Worm (Caenorhabditis elegans) whole organism, L2 larva: ENCODE data around the gene tpk-1.

Experiments
- ZK546.5 ChIP-seq: sonication (generic microtip); optimal IDR thresholded peaks from 2 replicates; lab custom pipeline; 2017; ENCODE audit warnings: missing biosample characterization, missing genetic modification characterization
- aly-2 ChIP-seq: fragments of 150-350 bp; optimal IDR thresholded peaks from 2 replicates; lab custom pipeline; 2014; ENCODE audit warnings: missing biosample characterization, missing genetic modification characterization
- ama-1 ChIP-seq: fragments of 150-350 bp; optimal IDR thresholded peaks from 2 replicates; lab custom pipeline; 2018; ENCODE audit warnings: inconsistent platforms
- elt-3 ChIP-seq: sonication (generic microtip); optimal IDR thresholded peaks from 2 replicates; lab custom pipeline; 2017; ENCODE audit warnings: missing biosample characterization, missing genetic modification characterization
- lin-11 ChIP-seq: fragments of 150-350 bp; sonication (generic microtip); optimal IDR thresholded peaks from 2 replicates; lab custom pipeline; 2014; ENCODE audit warnings: missing biosample characterization, missing genetic modification characterization, inconsistent platforms, mixed read lengths
- lin-39 ChIP-seq: fragments of 150-350 bp; optimal IDR thresholded peaks from 2 replicates; lab custom pipeline; 2014; ENCODE audit warnings: missing biosample characterization, missing genetic modification reagents, missing genetic modification characterization
- mdl-1 ChIP-seq, 2 experiments: fragments of 150-350 bp in 1 of 2; sonication (generic microtip) in 1 of 2; optimal IDR thresholded peaks; 2 replicates each; lab custom pipeline; 2017; ENCODE audit warnings: missing biosample characterization in 2 of 2, missing genetic modification characterization in 2 of 2
- nhr-12 ChIP-seq: fragments of 150-350 bp; optimal IDR thresholded peaks from 2 replicates; lab custom pipeline; 2014; ENCODE audit warnings: missing biosample characterization, missing genetic modification characterization
- sma-3 ChIP-seq: sonication (generic microtip); optimal IDR thresholded peaks from 2 replicates; lab custom pipeline; 2016; ENCODE audit warnings: missing genetic modification reagents, missing genetic modification characterization, missing compliant biosample characterization
- zag-1 ChIP-seq: fragments of 150-350 bp; optimal IDR thresholded peaks from 2 replicates; lab custom pipeline; 2014; ENCODE audit warnings: missing biosample characterization, missing genetic modification characterization

DNA sequence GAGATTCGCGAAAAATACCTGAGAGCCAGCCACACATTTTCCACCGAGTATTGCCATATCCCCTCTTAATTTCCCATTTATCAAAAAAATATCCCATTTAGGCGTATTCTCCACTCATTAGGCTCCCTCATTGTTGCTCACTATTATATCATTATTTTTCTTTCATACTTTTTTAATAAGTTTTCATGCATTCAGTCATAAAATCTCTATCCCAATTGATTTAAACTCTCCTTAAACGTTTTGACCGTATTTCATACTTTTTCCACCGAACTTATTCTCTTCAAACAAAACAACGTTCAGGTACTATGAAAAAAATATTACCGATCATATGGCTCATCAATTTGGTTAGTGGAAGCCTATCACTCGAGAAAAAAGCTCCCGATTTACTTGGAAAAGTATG is 22.0 kb upstream of the tpk-1 start, which contains the start of gene lnkn-1:
- TF ChIP-seq ZK546.5 (tag; lab: Kevin White, UChicago) (no peak), nhr-12 (no peak), mdl-1 (tag; optimal IDR thresholded peaks at IDR 0.05; lab: Kevin White, UChicago) (no peak), ama-1 (no peak), zag-1 (tag; lab: Kevin White, UChicago) (no peak), lin-39 (tag; lab: Kevin White, UChicago) (no peak), sma-3 (GFP tag; lab: Kevin White, UChicago) (no peak), lin-11 (tag; lab: Kevin White, UChicago) (no peak), elt-3 (tag; lab: Kevin White, UChicago) (no peak), aly-2 (tag; lab: Kevin White, UChicago) (no peak)
